Worm (Caenorhabditis elegans): ENCODE measurements around the gene C52E2.4.
"Not testable (repeated sequence)": the region's sequence is repeated elsewhere in the genome, so short reads cannot be mapped to it uniquely, and the experiment has no call there.

DNA sequence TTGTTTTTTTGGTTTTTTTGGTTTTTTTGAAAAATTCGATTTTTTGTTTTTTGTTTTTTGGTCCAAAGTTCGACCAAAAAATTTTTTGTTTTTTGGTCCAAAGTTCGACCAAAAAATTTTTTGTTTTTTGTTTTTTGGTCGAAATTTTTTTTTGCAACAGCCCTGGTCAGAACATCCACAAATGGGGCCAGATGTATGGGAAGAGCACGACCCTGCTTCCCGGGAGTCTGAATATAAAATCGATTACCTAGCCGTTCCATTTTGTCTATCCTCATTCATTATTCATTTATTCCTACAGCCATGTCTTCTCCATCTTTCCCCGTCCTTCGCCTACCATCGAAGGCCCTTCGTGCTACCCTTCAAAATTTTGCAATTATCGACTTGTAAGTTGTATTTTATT, 11.1 kb downstream of the C52E2.4 start, which contains the start of gene fbxb-95:
- TF ChIP-seq blmp-1 (tag; optimal IDR thresholded peaks at IDR 0.05); unc-130 (tag; optimal IDR thresholded peaks at IDR 0.05); pqm-1 (tag; optimal IDR thresholded peaks at IDR 0.05); jun-1 (tag; optimal IDR thresholded peaks at IDR 0.05); lin-39 (tag; optimal IDR thresholded peaks at IDR 0.05); nhr-11 (tag; optimal IDR thresholded peaks at IDR 0.05); nhr-84 (tag; optimal IDR thresholded peaks at IDR 0.05); isw-1 (GFP tag; IDR thresholded peaks at IDR 0.05); skn-1 (tag; optimal IDR thresholded peaks at IDR 0.05); lir-3 (tag; optimal IDR thresholded peaks at IDR 0.05; ENCODE audit: poor library complexity); ces-1 (GFP tag; optimal IDR thresholded peaks at IDR 0.05): not testable (repeated sequence)

All from whole organism, L1 larva.